Fruit fly (Drosophila melanogaster) whole organism, embryonic: ENCODE results near the gene CG17329.

ENCODE experiments used
- CG10274 ChIP-seq: fragments of 200-800 bp; sonication (Bioruptor generic); optimal IDR thresholded peaks from 3 replicates; lab custom pipeline; 2017; ENCODE audit warnings: missing biosample characterization, mild to moderate bottlenecking, missing genetic modification characterization
- CG11504 ChIP-seq: fragments of 200-800 bp; sonication (Bioruptor generic); optimal IDR thresholded peaks from 3 replicates; lab custom pipeline; 2019; ENCODE audit warnings: missing biosample characterization, mild to moderate bottlenecking, missing genetic modification characterization, moderate library complexity
- CG12071 ChIP-seq: fragments of 200-800 bp; sonication (Bioruptor generic); optimal IDR thresholded peaks from 3 replicates; lab custom pipeline; 2018; ENCODE audit warnings: missing biosample characterization, mild to moderate bottlenecking, missing genetic modification characterization
- CG12236 ChIP-seq: fragments of 200-800 bp; sonication (Bioruptor generic); optimal IDR thresholded peaks from 2 replicates; lab custom pipeline; 2016; ENCODE audit warnings: missing biosample characterization, missing genetic modification characterization
- CG12391 ChIP-seq: fragments of 200-800 bp; sonication (Bioruptor generic); optimal IDR thresholded peaks from 3 replicates; lab custom pipeline; 2018; ENCODE audit warnings: missing biosample characterization, mild to moderate bottlenecking, missing genetic modification characterization, moderate library complexity
- CG12659 ChIP-seq: fragments of 200-800 bp; sonication (Bioruptor generic); optimal IDR thresholded peaks from 3 replicates; lab custom pipeline; 2017; ENCODE audit warnings: mild to moderate bottlenecking, missing biosample characterization, missing genetic modification reagents, missing genetic modification characterization
- CG13296 ChIP-seq: fragments of 200-800 bp; sonication (Bioruptor generic); optimal IDR thresholded peaks from 3 replicates; lab custom pipeline; 2018; ENCODE audit warnings: missing biosample characterization, mild to moderate bottlenecking, missing genetic modification characterization
- CG14050 ChIP-seq: fragments of 200-800 bp; sonication (Bioruptor generic); IDR thresholded peaks from 3 replicates; pipeline ENCODE4 v1.3.6; 2022; ENCODE audit warnings: missing biosample characterization, missing genetic modification characterization
- CG15011 ChIP-seq: fragments of 200-800 bp; sonication (Bioruptor generic); optimal IDR thresholded peaks from 3 replicates; lab custom pipeline; 2018; ENCODE audit warnings: missing biosample characterization, mild to moderate bottlenecking, missing genetic modification characterization
- CG1529 ChIP-seq: fragments of 200-800 bp; sonication (Bioruptor generic); optimal IDR thresholded peaks from 3 replicates; lab custom pipeline; 2018; ENCODE audit warnings: missing biosample characterization, missing genetic modification characterization
- CG17359 ChIP-seq: fragments of 200-800 bp; sonication (Bioruptor generic); optimal IDR thresholded peaks from 3 replicates; lab custom pipeline; 2018; ENCODE audit warnings: missing biosample characterization, mild to moderate bottlenecking, missing genetic modification characterization, moderate library complexity
- CG17568 ChIP-seq: fragments of 200-800 bp; sonication (Bioruptor generic); optimal IDR thresholded peaks from 2 replicates; lab custom pipeline; 2018; ENCODE audit warnings: missing biosample characterization, mild to moderate bottlenecking, missing genetic modification characterization, moderate library complexity
- CG3163 ChIP-seq: fragments of 200-800 bp; sonication (Bioruptor generic); optimal IDR thresholded peaks from 3 replicates; lab custom pipeline; 2016; ENCODE audit warnings: missing biosample characterization, missing genetic modification characterization
- CG34376 ChIP-seq: fragments of 200-800 bp; sonication (Bioruptor generic); optimal IDR thresholded peaks from 2 replicates; lab custom pipeline; 2018; ENCODE audit warnings: missing biosample characterization, mild to moderate bottlenecking, missing genetic modification characterization
- CG3838 ChIP-seq: fragments of 200-800 bp; sonication (Bioruptor generic); optimal IDR thresholded peaks from 3 replicates; lab custom pipeline; 2016; ENCODE audit warnings: missing biosample characterization, missing genetic modification characterization
- CG6813 ChIP-seq: fragments of 200-800 bp; sonication (Bioruptor generic); optimal IDR thresholded peaks from 2 replicates; lab custom pipeline; 2017; ENCODE audit warnings: missing biosample characterization, missing genetic modification characterization, mild to moderate bottlenecking, moderate library complexity, missing genetic modification reagents
- CG7928 ChIP-seq: fragments of 200-800 bp; sonication (Bioruptor generic); optimal IDR thresholded peaks from 2 replicates; lab custom pipeline; 2017; ENCODE audit warnings: missing biosample characterization, mild to moderate bottlenecking, missing genetic modification characterization
- CG8765 ChIP-seq: fragments of 200-800 bp; sonication (Bioruptor generic); IDR thresholded peaks from 2 replicates; pipeline ENCODE4 v1.3.6; 2022; ENCODE audit warnings: missing biosample characterization, missing genetic modification characterization
- CG9437 ChIP-seq: fragments of 200-800 bp; sonication (Bioruptor generic); optimal IDR thresholded peaks from 2 replicates; lab custom pipeline; 2018; ENCODE audit warnings: missing biosample characterization, mild to moderate bottlenecking, missing genetic modification characterization
- CoRest ChIP-seq: fragments of 200-800 bp; sonication (Bioruptor generic); optimal IDR thresholded peaks from 3 replicates; lab custom pipeline; 2018; ENCODE audit warnings: missing biosample characterization, mild to moderate bottlenecking, missing genetic modification characterization, moderate library complexity
- D19B ChIP-seq: fragments of 200-800 bp; sonication (Bioruptor generic); optimal IDR thresholded peaks from 2 replicates; lab custom pipeline; 2017; ENCODE audit warnings: missing biosample characterization, mild to moderate bottlenecking, missing genetic modification characterization
- Dad ChIP-seq: fragments of 200-800 bp; sonication (Bioruptor generic); optimal IDR thresholded peaks from 3 replicates; lab custom pipeline; 2016; ENCODE audit warnings: missing biosample characterization, missing genetic modification characterization
- H2.0 ChIP-seq: fragments of 200-800 bp; sonication (Bioruptor generic); IDR thresholded peaks from 2 replicates; pipeline ENCODE4 v1.3.6; 2022; ENCODE audit warnings: missing biosample characterization, missing genetic modification characterization
- HLH3B ChIP-seq: fragments of 200-800 bp; sonication (Bioruptor generic); IDR thresholded peaks from 2 replicates; pipeline ENCODE4 v1.3.6; 2022; ENCODE audit warnings: missing biosample characterization, missing genetic modification characterization
- Hey ChIP-seq: fragments of 200-800 bp; sonication (Bioruptor generic); optimal IDR thresholded peaks from 3 replicates; lab custom pipeline; 2018; ENCODE audit warnings: missing biosample characterization, mild to moderate bottlenecking, missing genetic modification characterization
- HmgZ ChIP-seq: fragments of 200-800 bp; sonication (Bioruptor generic); optimal IDR thresholded peaks from 2 replicates; lab custom pipeline; 2018; ENCODE audit warnings: missing biosample characterization, mild to moderate bottlenecking, missing genetic modification characterization
- Meics ChIP-seq: fragments of 200-800 bp; sonication (Bioruptor generic); optimal IDR thresholded peaks from 2 replicates; lab custom pipeline; 2017; ENCODE audit warnings: missing biosample characterization, mild to moderate bottlenecking, missing genetic modification characterization
- Mrtf ChIP-seq: fragments of 200-800 bp; sonication (Bioruptor generic); IDR thresholded peaks from 3 replicates; pipeline ENCODE4 v1.3.6; 2022; ENCODE audit warnings: missing biosample characterization, missing genetic modification characterization
- Myb ChIP-seq: fragments of 200-800 bp; sonication (Bioruptor generic); optimal IDR thresholded peaks from 2 replicates; lab custom pipeline; 2016; ENCODE audit warnings: missing biosample characterization, missing genetic modification characterization
- Nf-YB ChIP-seq: fragments of 200-800 bp; sonication (Bioruptor generic); optimal IDR thresholded peaks from 3 replicates; lab custom pipeline; 2019; ENCODE audit warnings: missing biosample characterization, mild to moderate bottlenecking, missing genetic modification characterization, moderate library complexity
- NfI ChIP-seq: fragments of 200-800 bp; sonication (Bioruptor generic); optimal IDR thresholded peaks from 3 replicates; lab custom pipeline; 2018; ENCODE audit warnings: missing biosample characterization, mild to moderate bottlenecking, missing genetic modification characterization, moderate library complexity
- Rx ChIP-seq: fragments of 200-800 bp; sonication (Bioruptor generic); IDR thresholded peaks from 2 replicates; pipeline ENCODE4 v1.3.6; 2022; ENCODE audit warnings: missing biosample characterization, missing genetic modification characterization
- bowl ChIP-seq: fragments of 200-800 bp; sonication (Bioruptor generic); IDR thresholded peaks from 2 replicates; pipeline ENCODE4 v1.3.6; 2022; ENCODE audit warnings: missing biosample characterization, missing genetic modification characterization
- chm ChIP-seq: fragments of 200-800 bp; sonication (Bioruptor generic); IDR thresholded peaks from 2 replicates; pipeline ENCODE4 v1.3.6; 2022; ENCODE audit warnings: missing biosample characterization, missing genetic modification characterization
- croc ChIP-seq: fragments of 200-800 bp; sonication (Bioruptor generic); conservative IDR thresholded peaks from 3 replicates; pipeline ENCODE4 v1.3.6; 2022; ENCODE audit warnings: missing biosample characterization, missing genetic modification characterization
- crp ChIP-seq, 2 experiments: fragments of 200-800 bp; sonication (Bioruptor generic); optimal IDR thresholded peaks; 2 replicates in 1 of 2; 3 replicates in 1 of 2; lab custom pipeline; 2017; ENCODE audit warnings: missing biosample characterization in 2 of 2, missing genetic modification characterization in 2 of 2, mild to moderate bottlenecking in 1 of 2, moderate library complexity in 1 of 2
- dan ChIP-seq: fragments of 200-800 bp; sonication (Bioruptor generic); IDR thresholded peaks from 2 replicates; pipeline ENCODE4 v1.3.6; 2022; ENCODE audit warnings: missing biosample characterization, missing genetic modification characterization
- fd96Cb ChIP-seq: fragments of 200-800 bp; sonication (Bioruptor generic); optimal IDR thresholded peaks from 2 replicates; lab custom pipeline; 2018; ENCODE audit warnings: missing biosample characterization, mild to moderate bottlenecking, missing genetic modification characterization, moderate library complexity
- fru ChIP-seq: fragments of >200 bp; optimal IDR thresholded peaks from 2 replicates; lab custom pipeline; 2017
- gcm2 ChIP-seq: fragments of 200-800 bp; sonication (Bioruptor generic); optimal IDR thresholded peaks from 2 replicates; lab custom pipeline; 2016; ENCODE audit warnings: missing biosample characterization, missing genetic modification characterization
- hth ChIP-seq: fragments of >200 bp; optimal IDR thresholded peaks from 2 replicates; lab custom pipeline; 2017; ENCODE audit warnings: inconsistent platforms
- nmo ChIP-seq: fragments of 200-800 bp; sonication (Bioruptor generic); optimal IDR thresholded peaks from 2 replicates; lab custom pipeline; 2018; ENCODE audit warnings: missing biosample characterization, mild to moderate bottlenecking, missing genetic modification characterization, moderate library complexity
- onecut ChIP-seq: fragments of 200-800 bp; sonication (Bioruptor generic); IDR thresholded peaks from 2 replicates; pipeline ENCODE4 v1.3.6; 2022; ENCODE audit warnings: missing biosample characterization, missing genetic modification characterization
- phol ChIP-seq: fragments of 200-800 bp; sonication (Bioruptor generic); optimal IDR thresholded peaks from 3 replicates; lab custom pipeline; 2018; ENCODE audit warnings: missing biosample characterization, mild to moderate bottlenecking, missing genetic modification characterization, moderate library complexity
- pros ChIP-seq: fragments of 200-800 bp; sonication (Bioruptor generic); optimal IDR thresholded peaks from 3 replicates; lab custom pipeline; 2019; ENCODE audit warnings: missing biosample characterization, mild to moderate bottlenecking, missing genetic modification characterization, moderate library complexity
- shn ChIP-seq: fragments of 200-800 bp; sonication (Bioruptor generic); optimal IDR thresholded peaks from 3 replicates; lab custom pipeline; 2016; ENCODE audit warnings: missing biosample characterization, missing genetic modification characterization
- slbo ChIP-seq: fragments of 200-800 bp; sonication (Bioruptor generic); IDR thresholded peaks from 2 replicates; pipeline ENCODE4 v1.3.6; 2022; ENCODE audit warnings: missing biosample characterization, missing genetic modification characterization
- so ChIP-seq: fragments of 200-800 bp; sonication (Bioruptor generic); IDR thresholded peaks from 3 replicates; pipeline ENCODE4 v1.3.6; 2022; ENCODE audit warnings: missing biosample characterization, missing genetic modification characterization
- stc ChIP-seq: fragments of 200-800 bp; sonication (Bioruptor generic); IDR thresholded peaks from 2 replicates; pipeline ENCODE4 v1.3.6; 2022; ENCODE audit warnings: missing biosample characterization, missing genetic modification characterization
- tio ChIP-seq: fragments of 200-800 bp; sonication (Bioruptor generic); optimal IDR thresholded peaks from 2 replicates; lab custom pipeline; 2017; ENCODE audit warnings: missing biosample characterization, missing genetic modification characterization, inconsistent platforms
- toy ChIP-seq: fragments of 200-800 bp; sonication (Bioruptor generic); IDR thresholded peaks from 2 replicates; pipeline ENCODE4 v1.3.6; 2022; ENCODE audit warnings: missing biosample characterization, missing genetic modification characterization
- ttk ChIP-seq: fragments of 200-800 bp; sonication (Bioruptor generic); IDR thresholded peaks from 2 replicates; pipeline ENCODE4 v2.1.2; 2022; ENCODE audit warnings: missing biosample characterization, missing genetic modification characterization
- zfh2 ChIP-seq: fragments of 200-800 bp; sonication (Bioruptor generic); optimal IDR thresholded peaks from 2 replicates; lab custom pipeline; 2016; ENCODE audit warnings: missing biosample characterization, missing genetic modification characterization

CG17329 gene

DNA sequence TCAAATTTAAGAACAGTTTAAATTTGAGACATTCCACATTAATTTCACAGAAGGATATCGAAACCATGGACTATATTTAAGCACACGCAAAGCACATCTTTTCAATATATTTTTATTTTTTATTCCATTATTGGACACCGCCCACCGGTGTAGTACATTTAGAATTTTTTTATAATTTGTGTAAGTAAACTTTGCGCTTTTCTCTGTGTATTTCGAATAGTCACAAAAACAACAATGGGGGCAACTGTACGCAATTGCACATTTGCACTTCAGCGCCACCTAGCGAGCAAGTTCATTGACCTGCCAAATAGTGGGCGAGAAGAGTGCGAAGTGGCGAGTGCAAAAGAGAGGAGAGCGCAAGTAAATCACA is 15.3 kb upstream of the CG17329 start (continued):
- no peak for TF ChIP-seq fru (lab: Kevin White, UChicago)
- peak; percentile 53 for TF ChIP-seq nmo (GFP tag; lab: Kevin White, UChicago)
- TF ChIP-seq hth (lab: Kevin White, UChicago), result no peak
- TF ChIP-seq crp (GFP tag; optimal IDR thresholded peaks at IDR 0.05; lab: Kevin White, UChicago), result no peak
- TF ChIP-seq so (GFP tag; lab: Robert Waterston, UW), result no peak
- TF ChIP-seq CG10274, result no peak
- peak; percentile 64 for TF ChIP-seq CG11504 (tag; lab: Kevin White, UChicago)
- TF ChIP-seq shn (GFP tag; lab: Kevin White, UChicago), result no peak
- peak; percentile 0 for TF ChIP-seq tio (GFP tag; lab: Kevin White, UChicago)
- TF ChIP-seq toy (GFP tag; lab: Robert Waterston, UW), result no peak
- 0 out of 2 replicates have a peak, but pooled peaks have one; percentile 8 for TF ChIP-seq stc (GFP tag; lab: Robert Waterston, UW)
- TF ChIP-seq CoRest (tag; lab: Kevin White, UChicago), result peak; percentile 66
- peak; percentile 38 for TF ChIP-seq fd96Cb (tag; lab: Kevin White, UChicago)
- peak; percentile 39 for TF ChIP-seq Dad
- no peak for TF ChIP-seq H2.0 (GFP tag; lab: Robert Waterston, UW)
- peak; percentile 34 for TF ChIP-seq CG1529 (GFP tag; lab: Kevin White, UChicago)
- TF ChIP-seq Meics (GFP tag; lab: Kevin White, UChicago), result peak; percentile 73
- TF ChIP-seq D19B (GFP tag; lab: Kevin White, UChicago), result peak; percentile 36
- no peak for TF ChIP-seq croc (GFP tag; lab: Robert Waterston, UW)
- no peak for TF ChIP-seq pros (GFP tag; lab: Kevin White, UChicago)
- no peak for TF ChIP-seq CG8765 (GFP tag; lab: Robert Waterston, UW)
- no peak for TF ChIP-seq Myb (GFP tag; lab: Kevin White, UChicago)
- peak; percentile 60 for TF ChIP-seq CG6813 (GFP tag; lab: Kevin White, UChicago)
- peak; percentile 48 for TF ChIP-seq CG12659 (GFP tag; lab: Kevin White, UChicago)
- no peak for TF ChIP-seq Nf-YB (GFP tag; lab: Kevin White, UChicago)
- peak; percentile 51 for TF ChIP-seq CG12391
- TF ChIP-seq chm (GFP tag; lab: Robert Waterston, UW), result no peak
- no peak for TF ChIP-seq dan
- TF ChIP-seq CG17359 (tag; lab: Kevin White, UChicago), result peak; percentile 48
- TF ChIP-seq CG34376 (GFP tag; lab: Kevin White, UChicago), result no peak
- TF ChIP-seq Mrtf, result no peak
- no peak for TF ChIP-seq CG12236 (GFP tag; lab: Kevin White, UChicago)
- peak; percentile 7 for TF ChIP-seq CG15011 (GFP tag; lab: Kevin White, UChicago)
- TF ChIP-seq bowl (GFP tag; lab: Robert Waterston, UW), result no peak
- peak; percentile 24 for TF ChIP-seq CG9437 (GFP tag; lab: Kevin White, UChicago)
- 0 out of 2 replicates have a peak, but pooled peaks have one; percentile 43 for TF ChIP-seq ttk (GFP tag; lab: Robert Waterston, UW)
- no peak for TF ChIP-seq CG14050 (GFP tag; lab: Robert Waterston, UW)
- no peak for TF ChIP-seq CG17568 (GFP tag; lab: Kevin White, UChicago)
- TF ChIP-seq HLH3B (GFP tag; lab: Robert Waterston, UW), result no peak
- TF ChIP-seq HmgZ, result no peak
- TF ChIP-seq onecut (GFP tag; lab: Robert Waterston, UW), result no peak
- no peak for TF ChIP-seq CG7928
- TF ChIP-seq CG13296, result peak; percentile 29
- no peak for TF ChIP-seq Rx (GFP tag; lab: Robert Waterston, UW)
- no peak for TF ChIP-seq Hey (tag; lab: Kevin White, UChicago)
- peak; percentile 17 for TF ChIP-seq CG3838 (GFP tag; lab: Kevin White, UChicago)
- peak; percentile 30 for TF ChIP-seq zfh2
- TF ChIP-seq CG3163 (GFP tag; lab: Kevin White, UChicago), result no peak
- peak; percentile 45 for TF ChIP-seq CG12071 (GFP tag; lab: Kevin White, UChicago)
- no peak for TF ChIP-seq gcm2 (GFP tag; lab: Kevin White, UChicago)
- TF ChIP-seq NfI (GFP tag; lab: Kevin White, UChicago), result peak; percentile 42
- peak; percentile 47 for TF ChIP-seq slbo (GFP tag; lab: Robert Waterston, UW)
- peak; percentile 63 for TF ChIP-seq phol (tag; lab: Kevin White, UChicago)
